Worm (Caenorhabditis elegans): ENCODE results near the gene unc-7.

ce11 chrX:15127338-15127737 is 20.2 kb downstream of the unc-7 start:
- no peak for TF ChIP-seq elt-2 (tag; optimal IDR thresholded peaks at IDR 0.05)
- TF ChIP-seq aly-2 (tag; optimal IDR thresholded peaks at IDR 0.05): no peak
- TF ChIP-seq nhr-11 (tag; optimal IDR thresholded peaks at IDR 0.05): no peak
- no peak for TF ChIP-seq fkh-10 (GFP tag; optimal IDR thresholded peaks at IDR 0.05)
- TF ChIP-seq ztf-4 (tag; optimal IDR thresholded peaks at IDR 0.05): no peak
- TF ChIP-seq pha-4 (tag; optimal IDR thresholded peaks at IDR 0.05): no peak
- no peak for TF ChIP-seq hmg-11 (tag; optimal IDR thresholded peaks at IDR 0.05)
- no peak for TF ChIP-seq nhr-237 (tag; optimal IDR thresholded peaks at IDR 0.05)
- no peak for TF ChIP-seq ztf-11 (tag; optimal IDR thresholded peaks at IDR 0.05)
- no peak for TF ChIP-seq elt-3 (tag; optimal IDR thresholded peaks at IDR 0.05)
- TF ChIP-seq tbx-2 (tag; optimal IDR thresholded peaks at IDR 0.05): no peak
- no peak for TF ChIP-seq ama-1 (optimal IDR thresholded peaks at IDR 0.05)
- no peak for TF ChIP-seq jun-1 (tag; optimal IDR thresholded peaks at IDR 0.05)
- no peak for TF ChIP-seq mdl-1 (tag; optimal IDR thresholded peaks at IDR 0.05)

Data from whole organism, L3 larva.